Comparison of ENCODE assay signal across 5 worm cellular contexts in genomic region chrV:14358577-14358976, ce11.
A peak's percentile ranks its signal among the peaks of the same experiment; 100 is the strongest.
TF ChIP-seq lines count a peak whose summit lies in the region.

Gene Y49A3A.4, minus strand, starts transcription at chrV:14358890.

TF ChIP-seq in whole organism, L1 larva, 84 proteins besides CTCF, POLR2A, EP300 and RAD21:
- TF ChIP-seq nhr-71 (tag; optimal IDR thresholded peaks at IDR 0.05; lab: Kevin White, UChicago) (peak; percentile 13), snpc-4 (tag; optimal IDR thresholded peaks at IDR 0.05; lab: Kevin White, UChicago) (peak; percentile 86), nhr-85 (tag; lab: Kevin White, UChicago) (peak; percentile 13), rnt-1 (tag; optimal IDR thresholded peaks at IDR 0.05; lab: Kevin White, UChicago) (peak; percentile 29), grh-1 (GFP tag; IDR thresholded peaks at IDR 0.05; lab: Robert Waterston, UW) (0 out of 2 replicates have a peak, but pooled peaks have one; percentile 9), nhr-90 (tag; optimal IDR thresholded peaks at IDR 0.05; lab: Kevin White, UChicago; ENCODE audit: poor library complexity) (peak; percentile 34), mab-9 (GFP tag; IDR thresholded peaks at IDR 0.05; lab: Robert Waterston, UW) (no peak), egl-27 (tag; optimal IDR thresholded peaks at IDR 0.05; lab: Kevin White, UChicago) (no peak), nhr-19 (GFP tag; conservative IDR thresholded peaks at IDR 0.05; lab: Robert Waterston, UW) (peak; percentile 32; the same call in 1 of the 2 replicates)

TF ChIP-seq in whole organism, L2 larva, 48 proteins besides CTCF, POLR2A, EP300 and RAD21:
- TF ChIP-seq mdl-1 (tag; optimal IDR thresholded peaks at IDR 0.05; lab: Kevin White, UChicago) (no peak), snpc-4 (tag; optimal IDR thresholded peaks at IDR 0.05; lab: Kevin White, UChicago) (peak; percentile 89), ztf-4 (tag; optimal IDR thresholded peaks at IDR 0.05; lab: Kevin White, UChicago) (no peak), elt-3 (tag; optimal IDR thresholded peaks at IDR 0.05; lab: Kevin White, UChicago) (no peak), ZK546.5 (tag; optimal IDR thresholded peaks at IDR 0.05; lab: Kevin White, UChicago) (no peak), zag-1 (tag; optimal IDR thresholded peaks at IDR 0.05; lab: Kevin White, UChicago) (no peak)
TF ChIP-seq in whole organism, L2 larva: peak in this region for 1.

TF ChIP-seq in whole organism, L3 larva, 47 proteins besides CTCF, POLR2A, EP300 and RAD21:
- TF ChIP-seq mml-1 (tag; optimal IDR thresholded peaks at IDR 0.05; lab: Kevin White, UChicago) (no peak), nfya-1 (tag; optimal IDR thresholded peaks at IDR 0.05; lab: Kevin White, UChicago; ENCODE audit: insufficient read depth) (peak; percentile 14), snpc-4 (tag; optimal IDR thresholded peaks at IDR 0.05; lab: Kevin White, UChicago) (peak; percentile 77), elt-2 (tag; optimal IDR thresholded peaks at IDR 0.05; lab: Kevin White, UChicago) (peak; percentile 11)

TF ChIP-seq in whole organism, L4 larva, 104 proteins besides CTCF, POLR2A, EP300 and RAD21 (continues in another document):
- TF ChIP-seq nhr-28 (tag; optimal IDR thresholded peaks at IDR 0.05; lab: Kevin White, UChicago): no peak
- no peak for TF ChIP-seq zip-11 (GFP tag; IDR thresholded peaks at IDR 0.05; lab: Robert Waterston, UW)
- TF ChIP-seq daf-12 (tag; optimal IDR thresholded peaks at IDR 0.05; lab: Kevin White, UChicago): no peak
- no peak for TF ChIP-seq ztf-11 (tag; optimal IDR thresholded peaks at IDR 0.05; lab: Kevin White, UChicago)
- TF ChIP-seq lin-15B (tag; optimal IDR thresholded peaks at IDR 0.05; lab: Kevin White, UChicago): no peak
- peak; percentile 70 for TF ChIP-seq snpc-4 (tag; optimal IDR thresholded peaks at IDR 0.05; lab: Kevin White, UChicago)
- TF ChIP-seq arid-1 (GFP tag; conservative IDR thresholded peaks at IDR 0.05; lab: Robert Waterston, UW): no peak
- TF ChIP-seq mxl-2 (GFP tag; conservative IDR thresholded peaks at IDR 0.05; lab: Robert Waterston, UW): no peak
- no peak for TF ChIP-seq Y75B8A.6 (GFP tag; IDR thresholded peaks at IDR 0.05; lab: Robert Waterston, UW)
- no peak for TF ChIP-seq nhr-10 (tag; optimal IDR thresholded peaks at IDR 0.05; lab: Kevin White, UChicago)
- TF ChIP-seq tra-1 (GFP tag; IDR thresholded peaks at IDR 0.05; lab: Robert Waterston, UW): no peak
- no peak for TF ChIP-seq ZK546.5 (tag; optimal IDR thresholded peaks at IDR 0.05; lab: Kevin White, UChicago)
- no peak for TF ChIP-seq ceh-20 (GFP tag; IDR thresholded peaks at IDR 0.05; lab: Robert Waterston, UW)
- TF ChIP-seq zip-2 (tag; optimal IDR thresholded peaks at IDR 0.05; lab: Kevin White, UChicago): no peak
- TF ChIP-seq mdl-1 (tag; optimal IDR thresholded peaks at IDR 0.05; lab: Kevin White, UChicago): no peak
- TF ChIP-seq zag-1 (tag; optimal IDR thresholded peaks at IDR 0.05; lab: Kevin White, UChicago): no peak
- no peak for TF ChIP-seq jun-1 (tag; optimal IDR thresholded peaks at IDR 0.05; lab: Kevin White, UChicago)
- no peak for TF ChIP-seq F44E2.7 (GFP tag; IDR thresholded peaks at IDR 0.05; lab: Robert Waterston, UW)
- peak; percentile 0 for TF ChIP-seq Y5F2A.4 (GFP tag; optimal IDR thresholded peaks at IDR 0.05; lab: Kevin White, UChicago)
- TF ChIP-seq attf-4 (tag; optimal IDR thresholded peaks at IDR 0.05; lab: Kevin White, UChicago): no peak
- TF ChIP-seq ztf-7 (tag; optimal IDR thresholded peaks at IDR 0.05; lab: Kevin White, UChicago): no peak
- no peak for TF ChIP-seq lsy-2 (tag; optimal IDR thresholded peaks at IDR 0.05; lab: Kevin White, UChicago)
- no peak for TF ChIP-seq sdz-12 (GFP tag; optimal IDR thresholded peaks at IDR 0.05; lab: Kevin White, UChicago)
- TF ChIP-seq fkh-10 (GFP tag; optimal IDR thresholded peaks at IDR 0.05; lab: Kevin White, UChicago): no peak
- TF ChIP-seq Y48G9A.11 (GFP tag; IDR thresholded peaks at IDR 0.05; lab: Robert Waterston, UW): no peak
- TF ChIP-seq hmg-1.1 (GFP tag; IDR thresholded peaks at IDR 0.05; lab: Robert Waterston, UW): no peak
- TF ChIP-seq T26A8.4 (GFP tag; IDR thresholded peaks at IDR 0.05; lab: Robert Waterston, UW): peak; percentile 63
- TF ChIP-seq D1046.2 (GFP tag; IDR thresholded peaks at IDR 0.05; lab: Robert Waterston, UW): no peak
- peak; percentile 39 for TF ChIP-seq mes-2 (tag; optimal IDR thresholded peaks at IDR 0.05; lab: Kevin White, UChicago; ENCODE audit: poor library complexity, severe bottlenecking)
- TF ChIP-seq daf-8 (GFP tag; IDR thresholded peaks at IDR 0.05; lab: Robert Waterston, UW): no peak
- peak; percentile 21 for TF ChIP-seq mep-1 (tag; optimal IDR thresholded peaks at IDR 0.05; lab: Kevin White, UChicago)
- TF ChIP-seq ama-1 (optimal IDR thresholded peaks at IDR 0.05; lab: Kevin White, UChicago): no peak
- TF ChIP-seq ceh-82 (tag; optimal IDR thresholded peaks at IDR 0.05; lab: Kevin White, UChicago): no peak
- no peak for TF ChIP-seq nhr-48 (tag; optimal IDR thresholded peaks at IDR 0.05; lab: Kevin White, UChicago)
- no peak for TF ChIP-seq nhr-6 (tag; optimal IDR thresholded peaks at IDR 0.05; lab: Kevin White, UChicago)
- TF ChIP-seq skn-1 (tag; optimal IDR thresholded peaks at IDR 0.05; lab: Kevin White, UChicago): no peak
- TF ChIP-seq unc-130 (GFP tag; optimal IDR thresholded peaks at IDR 0.05; lab: Kevin White, UChicago): no peak
- no peak for TF ChIP-seq lin-39 (tag; optimal IDR thresholded peaks at IDR 0.05; lab: Kevin White, UChicago)
- no peak for TF ChIP-seq mdt-29 (GFP tag; IDR thresholded peaks at IDR 0.05; lab: Robert Waterston, UW)
- no peak for TF ChIP-seq snpc-1.2 (GFP tag; IDR thresholded peaks at IDR 0.05; lab: Robert Waterston, UW)

TF ChIP-seq in whole organism, young adult, 124 proteins besides CTCF, POLR2A, EP300 and RAD21:
- 0 out of 2 replicates have a peak, but pooled peaks have one; percentile 40 for TF ChIP-seq attf-6 (GFP tag; IDR thresholded peaks at IDR 0.05; lab: Robert Waterston, UW)
- no peak for TF ChIP-seq hrde-1 (tag; optimal IDR thresholded peaks at IDR 0.05; lab: Kevin White, UChicago; ENCODE audit: borderline replicate concordance)
- peak; percentile 32; the same call in 1 of the 2 replicates for TF ChIP-seq hmg-1.2 (GFP tag; IDR thresholded peaks at IDR 0.05; lab: Robert Waterston, UW)
- TF ChIP-seq zfh-2 (GFP tag; conservative IDR thresholded peaks at IDR 0.05; lab: Robert Waterston, UW): 0 out of 2 replicates have a peak, but pooled peaks have one; percentile 23
- peak; percentile 82 for TF ChIP-seq snpc-4 (GFP tag; optimal IDR thresholded peaks at IDR 0.05; lab: Kevin White, UChicago)
- peak; percentile 77 to 93 (median 83) for TF ChIP-seq snpc-4 (tag; optimal IDR thresholded peaks at IDR 0.05; lab: Kevin White, UChicago)
- TF ChIP-seq die-1 (tag; optimal IDR thresholded peaks at IDR 0.05; lab: Kevin White, UChicago): no peak
- TF ChIP-seq tbp1 (GFP tag; optimal IDR thresholded peaks at IDR 0.05; lab: Kevin White, UChicago): peak; percentile 47
- peak; percentile 18 for TF ChIP-seq ztf-18 (tag; optimal IDR thresholded peaks at IDR 0.05; lab: Kevin White, UChicago)
- TF ChIP-seq pbrm-1 (GFP tag; IDR thresholded peaks at IDR 0.05; lab: Robert Waterston, UW): 0 out of 2 replicates have a peak, but pooled peaks have one; percentile 38
- no peak for TF ChIP-seq snpc-1.3 (tag; optimal IDR thresholded peaks at IDR 0.05; lab: Kevin White, UChicago; ENCODE audit: insufficient read depth)
- TF ChIP-seq snpc-1.1 (tag; optimal IDR thresholded peaks at IDR 0.05; lab: Kevin White, UChicago; ENCODE audit: insufficient read depth): peak; percentile 85
- peak; percentile 37; the same call in 1 of the 2 replicates for TF ChIP-seq D2030.7 (GFP tag; IDR thresholded peaks at IDR 0.05; lab: Robert Waterston, UW)
